Worm (Caenorhabditis elegans) whole organism, L4 larva: ENCODE results near the gene F26D11.2.

Experiments
- T26A8.4 ChIP-seq: fragments of 200-800 bp; sonication (Bioruptor generic); IDR thresholded peaks from 2 replicates; pipeline ENCODE4 v1.3.6; 2022; ENCODE audit warnings: missing genetic modification characterization, missing compliant biosample characterization
- aly-2 ChIP-seq: sonication (generic microtip); optimal IDR thresholded peaks from 2 replicates; lab custom pipeline; 2018; ENCODE audit warnings: missing biosample characterization, missing genetic modification characterization
- ama-1 ChIP-seq: fragments of 150-350 bp; optimal IDR thresholded peaks from 2 replicates; lab custom pipeline; 2014; ENCODE audit warnings: inconsistent platforms, mixed read lengths
- cey-2 ChIP-seq: sonication (generic microtip); optimal IDR thresholded peaks from 3 replicates; lab custom pipeline; 2017; ENCODE audit warnings: missing genetic modification characterization, mild to moderate bottlenecking, missing compliant biosample characterization, antibody characterized with exemption, borderline replicate concordance; ENCODE audit not compliant: insufficient read depth
- daf-16 ChIP-seq, 3 experiments: sonication (generic microtip); optimal IDR thresholded peaks; 2 replicates each; lab custom pipeline; 2016 to 2017; ENCODE audit warnings: missing genetic modification characterization in 3 of 3, missing genetic modification reagents in 3 of 3, mild to moderate bottlenecking in 2 of 3, missing compliant biosample characterization in 2 of 3, missing biosample characterization in 1 of 3, moderate library complexity in 1 of 3
- dmd-8 ChIP-seq: fragments of 200-800 bp; sonication (Bioruptor generic); IDR thresholded peaks from 2 replicates; pipeline ENCODE4 v1.3.6; 2022; ENCODE audit warnings: missing genetic modification characterization, missing compliant biosample characterization
- lin-15B ChIP-seq: fragments of 150-350 bp; sonication (generic microtip); optimal IDR thresholded peaks from 3 replicates; lab custom pipeline; 2014; ENCODE audit warnings: missing biosample characterization, missing genetic modification characterization
- mdl-1 ChIP-seq, 2 experiments: fragments of 150-350 bp in 1 of 2; sonication (generic microtip) in 1 of 2; optimal IDR thresholded peaks; 2 replicates each; lab custom pipeline; 2014 to 2017; ENCODE audit warnings: missing biosample characterization in 2 of 2, missing genetic modification characterization in 2 of 2
- nhr-25 ChIP-seq: sonication (generic microtip); optimal IDR thresholded peaks from 2 replicates; lab custom pipeline; 2017; ENCODE audit warnings: missing genetic modification characterization, mild to moderate bottlenecking, missing compliant biosample characterization, antibody characterized with exemption, moderate library complexity, borderline replicate concordance; ENCODE audit not compliant: insufficient read depth
- pqm-1 ChIP-seq: sonication (generic microtip); optimal IDR thresholded peaks from 2 replicates; lab custom pipeline; 2017; ENCODE audit warnings: missing biosample characterization, missing genetic modification characterization
- ztf-11 ChIP-seq: fragments of 150-350 bp; optimal IDR thresholded peaks from 2 replicates; lab custom pipeline; 2014; ENCODE audit warnings: missing biosample characterization, missing genetic modification characterization

ce11 chrV:8010103-8010502 lies 51.0 kb downstream of the F26D11.2 start, which contains the start of gene Y97E10AR.4:
- TF ChIP-seq cey-2 (tag; lab: Kevin White, UChicago), result no peak
- no peak for TF ChIP-seq ama-1
- TF ChIP-seq dmd-8 (GFP tag; lab: Robert Waterston, UW), result no peak
- no peak for TF ChIP-seq nhr-25 (tag; lab: Kevin White, UChicago)
- TF ChIP-seq pqm-1 (tag; lab: Kevin White, UChicago), result no peak
- no peak for TF ChIP-seq mdl-1 (tag; optimal IDR thresholded peaks at IDR 0.05; lab: Kevin White, UChicago)
- TF ChIP-seq ztf-11, result no peak
- TF ChIP-seq aly-2 (tag; lab: Kevin White, UChicago), result no peak
- no peak for TF ChIP-seq T26A8.4 (GFP tag; lab: Robert Waterston, UW)
- TF ChIP-seq daf-16 (GFP tag; optimal IDR thresholded peaks at IDR 0.05; lab: Kevin White, UChicago), result no peak
- no peak for TF ChIP-seq daf-16 (tag; optimal IDR thresholded peaks at IDR 0.05; lab: Kevin White, UChicago)
- TF ChIP-seq lin-15B, result no peak
